Worm (Caenorhabditis elegans) whole organism, L1 larva: Measurements from ENCODE around the gene B0244.7.

Source experiments
- C04F5.9 ChIP-seq: sonication (generic microtip); optimal IDR thresholded peaks from 2 replicates; lab custom pipeline; 2016; ENCODE audit warnings: missing genetic modification characterization, missing compliant biosample characterization
- F16B12.6 ChIP-seq: fragments of 150-350 bp; optimal IDR thresholded peaks from 2 replicates; lab custom pipeline; 2014; ENCODE audit warnings: missing biosample characterization, missing genetic modification characterization
- Y116A8C.19 ChIP-seq: sonication (generic microtip); optimal IDR thresholded peaks from 2 replicates; lab custom pipeline; 2016; ENCODE audit warnings: missing compliant biosample characterization, missing genetic modification characterization, borderline replicate concordance
- alr-1 ChIP-seq: fragments of 200-800 bp; sonication (Bioruptor generic); optimal IDR thresholded peaks from 2 replicates; lab custom pipeline; 2018; ENCODE audit warnings: borderline replicate concordance, mild to moderate bottlenecking, missing genetic modification characterization, missing compliant biosample characterization
- aly-2 ChIP-seq: fragments of 150-350 bp; optimal IDR thresholded peaks from 2 replicates; lab custom pipeline; 2014; ENCODE audit warnings: missing biosample characterization, missing genetic modification characterization
- ceh-63 ChIP-seq: fragments of 200-800 bp; sonication (Bioruptor generic); optimal IDR thresholded peaks from 2 replicates; lab custom pipeline; 2018; ENCODE audit warnings: mild to moderate bottlenecking, missing genetic modification characterization, missing compliant biosample characterization
- ceh-8 ChIP-seq: fragments of 200-800 bp; sonication (Bioruptor generic); optimal IDR thresholded peaks from 2 replicates; lab custom pipeline; 2018; ENCODE audit warnings: mild to moderate bottlenecking, missing genetic modification characterization, moderate library complexity, missing compliant biosample characterization
- ceh-82 ChIP-seq, 3 experiments: fragments of 150-350 bp in 1 of 3; sonication (generic microtip) in 2 of 3; optimal IDR thresholded peaks; 2 replicates each; lab custom pipeline; 2014 to 2017; ENCODE audit warnings: missing biosample characterization in 3 of 3, missing genetic modification characterization in 3 of 3
- ceh-88 ChIP-seq: fragments of 200-800 bp; sonication (Bioruptor generic); IDR thresholded peaks from 2 replicates; pipeline ENCODE4 v1.3.6; 2022; ENCODE audit warnings: missing genetic modification characterization, missing compliant biosample characterization
- ceh-90 ChIP-seq: sonication (generic microtip); optimal IDR thresholded peaks from 2 replicates; lab custom pipeline; 2016; ENCODE audit warnings: missing genetic modification characterization, missing compliant biosample characterization
- dpl-1 ChIP-seq, 3 experiments: fragments of 150-350 bp in 2 of 3; sonication (generic microtip) in 1 of 3; optimal IDR thresholded peaks; 2 replicates each; lab custom pipeline; 2014 to 2017; ENCODE audit warnings: missing biosample characterization in 3 of 3, missing genetic modification characterization in 3 of 3, missing genetic modification reagents in 3 of 3
- dsc-1 ChIP-seq: sonication (generic microtip); optimal IDR thresholded peaks from 2 replicates; lab custom pipeline; 2016; ENCODE audit warnings: mild to moderate bottlenecking, missing genetic modification characterization, missing compliant biosample characterization
- efl-1 ChIP-seq, 4 experiments: fragments of 150-350 bp; optimal IDR thresholded peaks in 3 of 4; peaks in 1 of 4; 1 replicate in 1 of 4; 2 replicates in 3 of 4; lab custom pipeline; 2014; ENCODE audit warnings: missing biosample characterization in 2 of 4, missing genetic modification characterization in 2 of 4, missing genetic modification reagents in 2 of 4
- egl-13 ChIP-seq: sonication (generic microtip); optimal IDR thresholded peaks from 2 replicates; lab custom pipeline; 2016; ENCODE audit warnings: missing genotype, missing genetic modification reagents, missing genetic modification characterization, missing compliant biosample characterization
- elt-2 ChIP-seq: sonication (generic microtip); optimal IDR thresholded peaks from 2 replicates; lab custom pipeline; 2016; ENCODE audit warnings: missing genetic modification characterization, mild to moderate bottlenecking, inconsistent platforms, missing compliant biosample characterization, missing genetic modification reagents
- fkh-10 ChIP-seq: sonication (generic microtip); optimal IDR thresholded peaks from 2 replicates; lab custom pipeline; 2017; ENCODE audit warnings: missing biosample characterization, missing genetic modification reagents, missing genetic modification characterization
- fkh-4 ChIP-seq: sonication (generic microtip); optimal IDR thresholded peaks from 2 replicates; lab custom pipeline; 2016; ENCODE audit warnings: missing compliant biosample characterization, missing genetic modification characterization, borderline replicate concordance
- fos-1 ChIP-seq: fragments of 150-350 bp; optimal IDR thresholded peaks from 2 replicates; lab custom pipeline; 2014; ENCODE audit warnings: missing biosample characterization, missing genetic modification characterization
- hlh-17 ChIP-seq: fragments of 200-800 bp; sonication (Bioruptor generic); optimal IDR thresholded peaks from 2 replicates; lab custom pipeline; 2018; ENCODE audit warnings: missing genetic modification characterization, mild to moderate bottlenecking, missing compliant biosample characterization, moderate library complexity, borderline replicate concordance
- hlh-4 ChIP-seq: sonication (generic microtip); optimal IDR thresholded peaks from 2 replicates; lab custom pipeline; 2016; ENCODE audit warnings: mild to moderate bottlenecking, missing genetic modification characterization, missing compliant biosample characterization
- jun-1 ChIP-seq: fragments of 150-350 bp; optimal IDR thresholded peaks from 2 replicates; lab custom pipeline; 2014; ENCODE audit warnings: missing biosample characterization, missing genetic modification reagents, missing genetic modification characterization
- lin-15B ChIP-seq: fragments of 150-350 bp; sonication (generic microtip); optimal IDR thresholded peaks from 3 replicates; lab custom pipeline; 2014; ENCODE audit warnings: missing biosample characterization, missing genetic modification characterization
- lin-39 ChIP-seq: fragments of 150-350 bp; optimal IDR thresholded peaks from 2 replicates; lab custom pipeline; 2014; ENCODE audit warnings: missing biosample characterization, missing genetic modification reagents, missing genetic modification characterization
- mef-2 ChIP-seq: fragments of 150-350 bp; optimal IDR thresholded peaks from 2 replicates; lab custom pipeline; 2014; ENCODE audit warnings: missing biosample characterization, missing genetic modification characterization
- nhr-12 ChIP-seq: sonication (generic microtip); optimal IDR thresholded peaks from 2 replicates; lab custom pipeline; 2017; ENCODE audit warnings: missing biosample characterization, missing genetic modification characterization
- nhr-28 ChIP-seq: fragments of 150-350 bp; optimal IDR thresholded peaks from 2 replicates; lab custom pipeline; 2014; ENCODE audit warnings: missing biosample characterization, missing genetic modification characterization
- nhr-47 ChIP-seq: sonication (generic microtip); optimal IDR thresholded peaks from 2 replicates; lab custom pipeline; 2016; ENCODE audit warnings: mild to moderate bottlenecking, missing genetic modification characterization, moderate library complexity, missing compliant biosample characterization
- nhr-71 ChIP-seq: sonication (generic microtip); optimal IDR thresholded peaks from 2 replicates; lab custom pipeline; 2016; ENCODE audit warnings: mild to moderate bottlenecking, missing genetic modification characterization, moderate library complexity, missing compliant biosample characterization
- nhr-76 ChIP-seq: sonication (generic microtip); optimal IDR thresholded peaks from 2 replicates; lab custom pipeline; 2017; ENCODE audit warnings: missing biosample characterization, missing genetic modification characterization
- nhr-84 ChIP-seq: sonication (generic microtip); optimal IDR thresholded peaks from 2 replicates; lab custom pipeline; 2017; ENCODE audit warnings: missing biosample characterization, missing genetic modification characterization
- pag-3 ChIP-seq: sonication (generic microtip); optimal IDR thresholded peaks from 2 replicates; lab custom pipeline; 2017; ENCODE audit warnings: missing genetic modification characterization, mild to moderate bottlenecking, missing compliant biosample characterization, antibody characterized with exemption, borderline replicate concordance; ENCODE audit not compliant: insufficient read depth
- pax-3 ChIP-seq: fragments of 200-800 bp; sonication (Bioruptor generic); optimal IDR thresholded peaks from 2 replicates; lab custom pipeline; 2018; ENCODE audit warnings: mild to moderate bottlenecking, missing genetic modification characterization, moderate library complexity, missing compliant biosample characterization
- rnt-1 ChIP-seq: sonication (generic microtip); optimal IDR thresholded peaks from 2 replicates; lab custom pipeline; 2016; ENCODE audit warnings: mild to moderate bottlenecking, missing genetic modification characterization, moderate library complexity, missing compliant biosample characterization
- skn-1 ChIP-seq: fragments of 150-350 bp; optimal IDR thresholded peaks from 2 replicates; lab custom pipeline; 2014; ENCODE audit warnings: missing biosample characterization, missing genetic modification characterization
- snpc-4 ChIP-seq: fragments of 150-350 bp; optimal IDR thresholded peaks from 2 replicates; lab custom pipeline; 2014; ENCODE audit warnings: missing biosample characterization, missing genetic modification characterization
- sptf-1 ChIP-seq: fragments of 150-350 bp; optimal IDR thresholded peaks from 2 replicates; lab custom pipeline; 2014; ENCODE audit warnings: missing biosample characterization, missing genetic modification characterization
- sup-37 ChIP-seq: fragments of 200-800 bp; sonication (Bioruptor generic); optimal IDR thresholded peaks from 2 replicates; lab custom pipeline; 2018; ENCODE audit warnings: mild to moderate bottlenecking, missing genetic modification characterization, missing compliant biosample characterization
- tbx-2 ChIP-seq: sonication (generic microtip); optimal IDR thresholded peaks from 2 replicates; lab custom pipeline; 2016; ENCODE audit warnings: missing genetic modification characterization, missing compliant biosample characterization
- tlp-1 ChIP-seq: fragments of 150-350 bp; optimal IDR thresholded peaks from 2 replicates; lab custom pipeline; 2014; ENCODE audit warnings: missing biosample characterization, missing genetic modification characterization
- unc-130 ChIP-seq: fragments of 150-350 bp; optimal IDR thresholded peaks from 2 replicates; lab custom pipeline; 2017; ENCODE audit warnings: missing biosample characterization, missing genetic modification characterization, inconsistent platforms
- unc-86 ChIP-seq: sonication (generic microtip); optimal IDR thresholded peaks from 2 replicates; lab custom pipeline; 2016; ENCODE audit warnings: missing genetic modification characterization, missing compliant biosample characterization
- unc-98 ChIP-seq: fragments of 200-800 bp; sonication (Bioruptor generic); IDR thresholded peaks from 2 replicates; pipeline ENCODE4 v1.3.6; 2022; ENCODE audit warnings: missing genetic modification characterization, missing compliant biosample characterization

Gene B0244.7

DNA sequence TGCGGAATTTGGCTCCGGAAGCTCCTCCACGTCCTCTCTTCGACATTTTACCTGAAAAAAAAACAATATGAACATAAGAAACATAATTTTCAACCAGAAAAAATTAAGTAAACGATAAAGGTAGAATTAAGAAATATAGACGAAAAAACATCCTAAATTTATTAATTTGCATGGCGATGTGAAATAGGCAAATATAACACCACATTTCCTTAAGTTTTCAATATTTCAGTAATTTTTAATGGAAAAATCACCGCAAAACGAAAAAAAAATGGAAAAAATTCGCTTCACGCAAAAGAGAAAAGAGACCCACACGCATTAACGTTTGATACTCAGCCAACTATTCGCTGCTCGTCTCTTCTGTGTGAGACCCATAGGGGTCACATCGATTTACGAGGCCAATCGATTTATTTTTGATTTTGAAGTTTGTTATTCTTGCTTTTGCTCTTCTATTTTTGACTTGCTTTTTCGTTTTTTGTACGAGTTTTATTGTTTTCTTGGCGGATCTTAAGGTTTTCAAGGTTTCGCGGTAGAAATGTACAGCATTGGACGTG lies 25.1 kb upstream of the B0244.7 start, which contains the start of gene rpl-23 (continued):
- TF ChIP-seq F16B12.6 (peak; percentile 62), nhr-71 (peak; percentile 94), nhr-76 (tag; lab: Kevin White, UChicago) (no peak), jun-1 (peak; percentile 90), hlh-17 (GFP tag; lab: Kevin White, UChicago) (no peak), ceh-88 (GFP tag; lab: Robert Waterston, UW) (peak; percentile 71), dpl-1 (GFP tag; optimal IDR thresholded peaks at IDR 0.05; lab: Kevin White, UChicago) (peak; percentile 86 to 88 (median 88)), sup-37 (GFP tag; lab: Kevin White, UChicago) (no peak), unc-98 (GFP tag; lab: Robert Waterston, UW) (no peak), aly-2 (peak; percentile 72), pax-3 (peak; percentile 80), efl-1 (optimal IDR thresholded peaks at IDR 0.05; lab: Kevin White, UChicago) (peak; percentile 92 to 95), efl-1 (GFP tag; optimal IDR thresholded peaks at IDR 0.05 in 1 of 2; lab: Kevin White, UChicago) (peak; percentile 84 to 98), ceh-63 (GFP tag; lab: Kevin White, UChicago) (no peak), tbx-2 (tag; lab: Kevin White, UChicago) (peak; percentile 90), Y116A8C.19 (tag; lab: Kevin White, UChicago) (no peak), fkh-10 (GFP tag; lab: Kevin White, UChicago) (peak; percentile 85), nhr-28 (tag; lab: Kevin White, UChicago) (no peak), rnt-1 (tag; lab: Kevin White, UChicago) (peak; percentile 90), pag-3 (tag; lab: Kevin White, UChicago) (no peak), lin-39 (tag; lab: Kevin White, UChicago) (peak; percentile 78), dsc-1 (tag; lab: Kevin White, UChicago) (peak; percentile 73), snpc-4 (tag; lab: Kevin White, UChicago) (peak; percentile 61), elt-2 (peak; percentile 26), nhr-47 (tag; lab: Kevin White, UChicago) (peak; percentile 91), hlh-4 (tag; lab: Kevin White, UChicago) (no peak), ceh-90 (tag; lab: Kevin White, UChicago) (no peak), sptf-1 (no peak), skn-1 (tag; lab: Kevin White, UChicago) (peak; percentile 97), egl-13 (tag; lab: Kevin White, UChicago) (peak; percentile 56), ceh-82 (tag; optimal IDR thresholded peaks at IDR 0.05; lab: Kevin White, UChicago) (peak; percentile 91 to 97 (median 96)), ceh-8 (GFP tag; lab: Kevin White, UChicago) (peak; percentile 15), unc-86 (tag; lab: Kevin White, UChicago) (peak; percentile 80), fkh-4 (tag; lab: Kevin White, UChicago) (peak; percentile 43), mef-2 (peak; percentile 27), nhr-84 (tag; lab: Kevin White, UChicago) (peak; percentile 47), nhr-12 (tag; lab: Kevin White, UChicago) (no peak), C04F5.9 (peak; percentile 47)

DNA sequence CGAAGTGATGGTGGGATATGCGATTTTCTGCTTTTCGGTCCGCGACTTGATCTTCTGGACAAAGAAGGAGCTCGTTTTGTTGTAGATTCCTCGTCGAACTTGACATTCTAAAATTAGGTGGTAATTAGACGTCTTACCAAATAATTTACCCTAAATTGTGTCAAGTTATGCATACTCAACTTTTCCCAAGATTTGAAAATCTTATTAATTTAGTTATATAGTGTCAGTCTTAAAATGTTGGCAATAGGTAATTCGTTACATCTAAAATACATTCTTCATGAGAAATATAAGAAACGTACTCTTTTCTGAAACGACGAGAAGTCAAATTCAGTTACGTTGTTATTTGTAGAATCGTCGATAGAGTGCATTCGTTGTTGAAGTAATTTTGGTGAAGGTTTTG lies 23.8 kb upstream of the B0244.7 start:
- TF ChIP-seq lin-15B (tag; lab: Kevin White, UChicago): no peak
- no peak for TF ChIP-seq tlp-1 (tag; lab: Kevin White, UChicago)
- no peak for TF ChIP-seq fos-1 (tag; lab: Kevin White, UChicago)
- peak; percentile 99 for TF ChIP-seq alr-1
- no peak for TF ChIP-seq unc-130 (tag; lab: Kevin White, UChicago)
